Worm (Caenorhabditis elegans) whole organism, early embryonic: ENCODE data around the gene F18E9.7.
A peak's percentile ranks its signal among the peaks of the same experiment; 100 is the strongest.

Source experiments
- B0310.2 ChIP-seq: sonication (generic microtip); optimal IDR thresholded peaks from 2 replicates; lab custom pipeline; 2016; ENCODE audit warnings: mild to moderate bottlenecking, missing genetic modification characterization, missing compliant biosample characterization
- F13C5.2 ChIP-seq: sonication (generic microtip); optimal IDR thresholded peaks from 2 replicates; lab custom pipeline; 2017; ENCODE audit warnings: mild to moderate bottlenecking, missing genetic modification characterization, inconsistent platforms, missing compliant biosample characterization
- aly-1 ChIP-seq: sonication (generic microtip); optimal IDR thresholded peaks from 2 replicates; lab custom pipeline; 2016; ENCODE audit warnings: missing genetic modification characterization, missing compliant biosample characterization
- ama-1 ChIP-seq: fragments of 150-350 bp; optimal IDR thresholded peaks from 2 replicates; lab custom pipeline; 2014
- ceh-13 ChIP-seq: fragments of 200-800 bp; sonication (Bioruptor generic); optimal IDR thresholded peaks from 2 replicates; lab custom pipeline; 2018; ENCODE audit warnings: mild to moderate bottlenecking, missing genetic modification characterization, missing compliant biosample characterization
- ceh-36 ChIP-seq: sonication (generic microtip); optimal IDR thresholded peaks from 2 replicates; lab custom pipeline; 2016; ENCODE audit warnings: missing genetic modification characterization, inconsistent platforms, missing compliant biosample characterization
- ets-7 ChIP-seq: sonication (generic microtip); optimal IDR thresholded peaks from 2 replicates; lab custom pipeline; 2016; ENCODE audit warnings: missing genotype, missing genetic modification characterization, missing compliant biosample characterization
- flt-1 ChIP-seq: fragments of 200-800 bp; sonication (Bioruptor generic); IDR thresholded peaks from 2 replicates; pipeline ENCODE4 v1.3.6; 2022; ENCODE audit warnings: missing genetic modification characterization, missing compliant biosample characterization
- hmbx-1 ChIP-seq: sonication (generic microtip); optimal IDR thresholded peaks from 2 replicates; lab custom pipeline; 2016; ENCODE audit warnings: mild to moderate bottlenecking, missing genetic modification characterization, missing compliant biosample characterization
- hmg-4 ChIP-seq: fragments of 200-800 bp; sonication (Bioruptor generic); optimal IDR thresholded peaks from 2 replicates; lab custom pipeline; 2018; ENCODE audit warnings: mild to moderate bottlenecking, missing genetic modification characterization, missing compliant biosample characterization
- hnd-1 ChIP-seq: sonication (generic microtip); optimal IDR thresholded peaks from 2 replicates; lab custom pipeline; 2016; ENCODE audit warnings: missing genetic modification characterization, missing compliant biosample characterization
- pes-1 ChIP-seq: fragments of 200-800 bp; sonication (Bioruptor generic); IDR thresholded peaks from 2 replicates; pipeline ENCODE4 v1.3.6; 2022; ENCODE audit warnings: missing genetic modification reagents, missing genetic modification characterization, missing compliant biosample characterization
- scrt-1 ChIP-seq: fragments of 200-800 bp; sonication (Bioruptor generic); IDR thresholded peaks from 2 replicates; pipeline ENCODE4 v1.3.6; 2022; ENCODE audit warnings: missing genetic modification characterization, missing compliant biosample characterization
- sea-1 ChIP-seq: fragments of 200-800 bp; sonication (Bioruptor generic); conservative IDR thresholded peaks from 2 replicates; pipeline ENCODE4 v1.3.6; 2022; ENCODE audit warnings: missing genetic modification characterization, missing compliant biosample characterization
- tbx-11 ChIP-seq: fragments of 200-800 bp; sonication (Bioruptor generic); IDR thresholded peaks from 2 replicates; pipeline ENCODE4 v1.3.6; 2022; ENCODE audit warnings: missing genetic modification characterization, missing compliant biosample characterization
- tbx-37 ChIP-seq: fragments of 200-800 bp; sonication (Bioruptor generic); conservative IDR thresholded peaks from 2 replicates; pipeline ENCODE4 v1.3.6; 2022; ENCODE audit warnings: missing genetic modification reagents, missing genetic modification characterization, missing compliant biosample characterization
- tra-4 ChIP-seq: sonication (generic microtip); optimal IDR thresholded peaks from 2 replicates; lab custom pipeline; 2017; ENCODE audit warnings: missing genetic modification characterization, missing compliant biosample characterization

Gene F18E9.7

DNA sequence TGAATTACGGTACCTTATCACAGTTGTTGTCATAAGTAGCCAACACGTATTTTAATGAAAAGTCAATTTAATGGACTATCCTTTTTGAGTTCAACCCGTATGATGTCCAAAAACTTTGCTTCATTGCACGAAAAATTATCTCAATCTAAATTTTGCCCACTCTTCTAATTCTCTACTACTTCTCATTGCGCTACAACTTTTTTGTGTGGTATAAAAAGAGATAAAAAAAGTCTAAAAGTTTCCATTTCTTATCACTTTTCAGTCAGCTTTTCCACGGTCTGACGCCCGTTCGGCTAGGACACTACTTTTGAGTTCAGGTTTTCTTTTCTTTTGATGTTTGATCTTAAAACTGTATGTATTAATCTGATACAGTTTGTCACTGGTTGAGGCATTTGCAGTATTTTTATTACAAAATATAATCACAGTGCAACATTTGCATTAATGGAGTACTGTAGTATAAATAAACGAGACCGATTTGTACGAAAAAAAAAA is 29.7 kb downstream of the F18E9.7 start:
- no peak for TF ChIP-seq scrt-1 (GFP tag; lab: Robert Waterston, UW)

DNA sequence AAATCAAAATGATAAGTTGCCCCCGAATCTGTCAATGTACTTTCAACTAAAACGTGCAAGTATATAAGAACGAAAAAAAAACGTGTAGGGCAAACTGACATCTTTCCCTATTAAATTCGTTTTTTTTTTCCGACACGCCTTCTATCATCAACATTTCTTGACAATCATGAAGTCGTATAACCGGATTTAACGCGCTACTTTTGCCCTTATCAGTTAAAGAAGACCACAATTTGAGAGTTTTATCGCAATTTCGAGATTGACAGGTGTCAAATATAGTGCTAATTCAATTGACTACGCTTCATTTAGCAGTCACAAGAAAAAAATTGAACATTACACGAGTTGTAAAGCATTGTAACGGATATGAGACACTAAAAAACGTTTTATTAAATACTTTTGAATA is 30.4 kb downstream of the F18E9.7 start:
- TF ChIP-seq tbx-11 (GFP tag; lab: Robert Waterston, UW): no peak
- no peak for TF ChIP-seq tbx-37 (GFP tag; lab: Robert Waterston, UW)
- TF ChIP-seq hnd-1 (tag; lab: Kevin White, UChicago): no peak
- no peak for TF ChIP-seq sea-1 (GFP tag; lab: Robert Waterston, UW)
- TF ChIP-seq scrt-1 (GFP tag; lab: Robert Waterston, UW): no peak
- TF ChIP-seq ceh-36 (tag; lab: Kevin White, UChicago): no peak
- TF ChIP-seq aly-1: no peak
- no peak for TF ChIP-seq pes-1
- no peak for TF ChIP-seq ama-1
- no peak for TF ChIP-seq F13C5.2 (tag; lab: Kevin White, UChicago)
- no peak for TF ChIP-seq tra-4 (tag; lab: Kevin White, UChicago)
- no peak for TF ChIP-seq ceh-13 (GFP tag; lab: Kevin White, UChicago)
- no peak for TF ChIP-seq flt-1 (GFP tag; lab: Robert Waterston, UW)
- no peak for TF ChIP-seq hmg-4 (GFP tag; lab: Kevin White, UChicago)
- no peak for TF ChIP-seq B0310.2 (tag; lab: Kevin White, UChicago)
- no peak for TF ChIP-seq hmbx-1 (tag; lab: Kevin White, UChicago)

DNA sequence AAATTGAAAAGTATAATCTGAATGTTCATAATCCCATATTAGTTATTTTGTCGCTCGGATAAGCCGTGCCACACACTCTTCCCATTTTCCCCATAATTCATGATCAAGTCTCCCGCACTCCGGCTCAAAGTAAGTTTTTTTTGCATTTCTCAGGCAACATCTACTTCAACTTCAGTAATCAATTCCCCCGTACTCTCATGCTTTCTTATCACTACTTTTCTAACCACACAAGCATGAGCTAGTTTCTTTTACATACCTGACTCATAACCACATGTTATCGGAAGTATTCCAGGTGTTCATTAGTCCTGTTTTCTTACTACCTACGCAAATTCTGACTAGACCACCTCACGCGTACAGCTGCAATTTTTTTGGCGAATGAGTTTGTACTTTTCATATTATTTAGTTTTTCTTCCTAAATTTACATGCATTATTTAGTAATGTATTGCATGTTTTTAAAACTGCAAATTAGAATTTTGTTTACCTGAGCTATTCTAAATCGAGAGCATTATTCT is 31.0 kb downstream of the F18E9.7 start:
- TF ChIP-seq F13C5.2 (tag; lab: Kevin White, UChicago) (no peak), scrt-1 (GFP tag; lab: Robert Waterston, UW) (no peak), ama-1 (no peak), pes-1 (no peak), tbx-37 (GFP tag; lab: Robert Waterston, UW) (no peak), sea-1 (GFP tag; lab: Robert Waterston, UW) (no peak), hnd-1 (tag; lab: Kevin White, UChicago) (no peak), tbx-11 (GFP tag; lab: Robert Waterston, UW) (no peak), aly-1 (no peak), ets-7 (tag; lab: Kevin White, UChicago) (no peak), ceh-13 (GFP tag; lab: Kevin White, UChicago) (no peak), tra-4 (tag; lab: Kevin White, UChicago) (no peak), B0310.2 (tag; lab: Kevin White, UChicago) (no peak), ceh-36 (tag; lab: Kevin White, UChicago) (no peak), flt-1 (GFP tag; lab: Robert Waterston, UW) (no peak), hmg-4 (GFP tag; lab: Kevin White, UChicago) (no peak), hmbx-1 (tag; lab: Kevin White, UChicago) (no peak)

DNA sequence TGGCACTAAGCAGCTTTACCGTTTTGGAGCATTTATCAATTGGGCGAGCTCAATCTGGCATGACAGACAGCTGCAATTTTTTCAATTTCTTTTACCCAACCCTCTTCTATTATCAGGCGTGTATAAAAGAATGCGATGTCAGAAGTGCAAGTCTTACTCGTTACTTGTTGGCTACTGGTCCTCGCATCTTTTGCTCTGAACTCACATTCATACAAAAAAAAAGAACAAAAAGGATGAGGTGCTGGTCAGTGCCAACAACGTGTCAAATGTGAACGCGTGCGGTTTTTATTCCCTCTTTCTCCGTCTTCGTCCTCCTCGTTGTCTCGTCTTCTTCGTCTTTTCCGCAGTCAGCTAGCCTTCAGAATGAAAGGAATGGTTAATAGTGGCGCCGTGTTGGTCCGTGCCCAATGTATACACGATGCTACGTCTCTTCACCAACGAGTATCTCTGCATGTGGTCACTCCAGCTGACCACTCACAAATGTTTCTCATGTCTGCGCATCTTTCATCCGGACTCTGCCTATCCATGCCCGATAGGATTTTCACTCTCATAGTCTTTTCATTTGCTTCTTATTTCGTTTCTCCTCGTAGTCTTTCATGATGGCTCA is 31.6 kb downstream of the F18E9.7 start:
- TF ChIP-seq ets-7 (tag; lab: Kevin White, UChicago): no peak
- peak; percentile 59 for TF ChIP-seq hmg-4 (GFP tag; lab: Kevin White, UChicago)
- peak; percentile 21 for TF ChIP-seq F13C5.2 (tag; lab: Kevin White, UChicago)

DNA sequence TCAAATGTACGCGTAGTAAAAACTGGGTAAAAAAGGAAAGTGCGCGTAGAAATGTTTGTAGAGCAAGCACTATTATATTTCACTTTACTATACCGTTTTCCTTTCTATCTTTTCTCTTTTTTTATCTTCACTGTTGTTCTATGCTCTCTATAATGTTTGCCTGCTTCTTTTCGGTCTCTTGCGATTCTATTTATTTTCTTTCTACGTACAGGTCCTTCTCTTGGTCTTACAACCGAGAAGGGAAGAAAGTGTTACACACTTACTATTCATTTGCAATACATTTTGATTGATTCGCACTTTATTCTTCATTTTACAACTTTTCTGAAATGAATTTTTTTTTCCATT is 33.1 kb downstream of the F18E9.7 start:
- TF ChIP-seq ama-1 (no peak), F13C5.2 (tag; lab: Kevin White, UChicago) (no peak), ets-7 (tag; lab: Kevin White, UChicago) (no peak), hmg-4 (GFP tag; lab: Kevin White, UChicago) (no peak), hmbx-1 (tag; lab: Kevin White, UChicago) (no peak), ceh-13 (GFP tag; lab: Kevin White, UChicago) (no peak), B0310.2 (tag; lab: Kevin White, UChicago) (no peak), flt-1 (GFP tag; lab: Robert Waterston, UW) (no peak), tra-4 (tag; lab: Kevin White, UChicago) (no peak), tbx-37 (GFP tag; lab: Robert Waterston, UW) (no peak), ceh-36 (tag; lab: Kevin White, UChicago) (no peak), hnd-1 (tag; lab: Kevin White, UChicago) (no peak), pes-1 (no peak), sea-1 (GFP tag; lab: Robert Waterston, UW) (no peak), scrt-1 (GFP tag; lab: Robert Waterston, UW) (no peak), aly-1 (no peak), tbx-11 (GFP tag; lab: Robert Waterston, UW) (no peak)

DNA sequence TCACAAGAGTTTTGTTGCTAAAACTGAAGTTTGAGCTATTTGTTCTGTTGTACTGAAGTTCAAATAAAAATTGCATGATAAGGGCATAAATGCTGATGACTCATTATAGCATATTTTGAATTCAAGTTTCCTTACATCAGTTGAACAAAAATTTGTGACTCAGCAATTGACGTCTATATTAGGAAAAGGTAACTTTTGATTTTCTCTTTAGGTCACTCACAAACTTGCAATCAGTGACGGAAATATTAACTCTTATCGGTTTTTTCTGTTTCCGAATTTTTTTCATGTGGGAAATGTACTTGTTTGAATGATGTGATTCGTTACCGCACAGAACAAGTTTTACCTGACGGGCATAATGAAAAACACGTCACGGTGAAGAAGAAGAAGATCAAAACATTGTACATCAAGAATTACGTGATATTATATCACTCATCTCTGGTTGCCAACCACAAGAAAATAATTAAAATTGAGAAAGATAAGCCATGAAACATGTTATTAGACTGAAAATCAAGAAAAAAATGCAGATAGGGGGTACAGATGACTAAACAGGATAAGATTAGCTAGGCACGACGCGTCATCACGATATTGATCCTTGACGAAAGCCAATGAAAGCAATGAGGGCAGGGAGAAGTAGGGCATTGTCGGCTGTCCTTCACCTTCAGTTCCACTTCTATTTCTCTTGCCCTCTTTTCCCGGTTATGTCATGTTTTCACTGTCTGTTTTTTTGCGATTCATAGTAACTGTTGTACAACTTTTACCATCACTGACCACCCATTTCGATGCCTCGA is 33.7 kb downstream of the F18E9.7 start:
- TF ChIP-seq tbx-11 (GFP tag; lab: Robert Waterston, UW) (no peak), B0310.2 (tag; lab: Kevin White, UChicago) (no peak), sea-1 (GFP tag; lab: Robert Waterston, UW) (no peak), ceh-13 (GFP tag; lab: Kevin White, UChicago) (no peak), F13C5.2 (tag; lab: Kevin White, UChicago) (no peak), hmg-4 (GFP tag; lab: Kevin White, UChicago) (no peak), ceh-36 (tag; lab: Kevin White, UChicago) (no peak), tra-4 (tag; lab: Kevin White, UChicago) (no peak), flt-1 (GFP tag; lab: Robert Waterston, UW) (no peak), pes-1 (no peak), ama-1 (no peak), hnd-1 (tag; lab: Kevin White, UChicago) (no peak)
